Worm (Caenorhabditis elegans) whole organism, L4 larva: ENCODE measurements around the gene hmgr-1.

Experiments used
- F26F4.8 ChIP-seq: fragments of 200-800 bp; sonication (Bioruptor generic); conservative IDR thresholded peaks from 2 replicates; pipeline ENCODE4 v1.3.6; 2022; ENCODE audit warnings: missing genetic modification characterization, missing compliant biosample characterization
- F44E2.7 ChIP-seq: fragments of 200-800 bp; sonication (Bioruptor generic); IDR thresholded peaks from 2 replicates; pipeline ENCODE4 v2.1.2; 2022; ENCODE audit warnings: missing genetic modification characterization, missing compliant biosample characterization
- R02D3.7 ChIP-seq: fragments of 150-350 bp; sonication (generic microtip); optimal IDR thresholded peaks from 3 replicates; lab custom pipeline; 2014; ENCODE audit warnings: missing biosample characterization, missing genetic modification characterization
- T26A8.4 ChIP-seq: fragments of 200-800 bp; sonication (Bioruptor generic); IDR thresholded peaks from 2 replicates; pipeline ENCODE4 v1.3.6; 2022; ENCODE audit warnings: missing genetic modification characterization, missing compliant biosample characterization
- Y75B8A.6 ChIP-seq: fragments of 200-800 bp; sonication (Bioruptor generic); IDR thresholded peaks from 2 replicates; pipeline ENCODE4 v1.3.6; 2022; ENCODE audit warnings: missing genetic modification reagents, missing genetic modification characterization, missing compliant biosample characterization
- ZK337.2 ChIP-seq: fragments of 200-800 bp; sonication (Bioruptor generic); IDR thresholded peaks from 2 replicates; pipeline ENCODE4 v1.3.6; 2022; ENCODE audit warnings: missing genetic modification reagents, missing genetic modification characterization, missing compliant biosample characterization
- ZK546.5 ChIP-seq, 2 experiments: sonication (generic microtip); optimal IDR thresholded peaks; 2 replicates each; lab custom pipeline; 2017; ENCODE audit warnings: missing biosample characterization in 2 of 2, missing genetic modification characterization in 2 of 2
- arid-1 ChIP-seq: fragments of 200-800 bp; sonication (Bioruptor generic); conservative IDR thresholded peaks from 2 replicates; pipeline ENCODE4 v1.3.6; 2022; ENCODE audit warnings: missing genetic modification reagents, missing genetic modification characterization, missing compliant biosample characterization
- ceh-20 ChIP-seq: fragments of 200-800 bp; sonication (Bioruptor generic); IDR thresholded peaks from 2 replicates; pipeline ENCODE4 v1.3.6; 2022; ENCODE audit warnings: missing genetic modification reagents, missing genetic modification characterization, missing compliant biosample characterization
- ceh-28 ChIP-seq: fragments of 150-350 bp; optimal IDR thresholded peaks from 2 replicates; lab custom pipeline; 2014; ENCODE audit warnings: missing biosample characterization, missing genetic modification reagents, missing genetic modification characterization
- ceh-82 ChIP-seq: sonication (generic microtip); optimal IDR thresholded peaks from 2 replicates; lab custom pipeline; 2017; ENCODE audit warnings: missing biosample characterization, missing genetic modification characterization
- ctbp-1 ChIP-seq: fragments of 200-800 bp; sonication (Bioruptor generic); IDR thresholded peaks from 2 replicates; pipeline ENCODE4 v1.3.6; 2022; ENCODE audit warnings: missing genetic modification reagents, missing genetic modification characterization, missing compliant biosample characterization
- daf-12 ChIP-seq: fragments of 150-350 bp; optimal IDR thresholded peaks from 2 replicates; lab custom pipeline; 2014; ENCODE audit warnings: missing biosample characterization, missing genetic modification reagents, missing genetic modification characterization
- daf-19 ChIP-seq: fragments of 200-800 bp; sonication (Bioruptor generic); conservative IDR thresholded peaks from 2 replicates; pipeline ENCODE4 v1.3.6; 2022; ENCODE audit warnings: missing genetic modification characterization, missing compliant biosample characterization
- dmd-6 ChIP-seq: fragments of 200-800 bp; sonication (Bioruptor generic); IDR thresholded peaks from 2 replicates; pipeline ENCODE4 v1.3.6; 2022; ENCODE audit warnings: missing genetic modification reagents, missing genetic modification characterization, missing compliant biosample characterization
- dmd-8 ChIP-seq: fragments of 200-800 bp; sonication (Bioruptor generic); IDR thresholded peaks from 2 replicates; pipeline ENCODE4 v1.3.6; 2022; ENCODE audit warnings: missing genetic modification characterization, missing compliant biosample characterization
- dmd-9 ChIP-seq: fragments of 200-800 bp; sonication (Bioruptor generic); IDR thresholded peaks from 2 replicates; pipeline ENCODE4 v1.3.6; 2022; ENCODE audit warnings: missing genetic modification reagents, missing genetic modification characterization, missing compliant biosample characterization
- dve-1 ChIP-seq: sonication (generic microtip); optimal IDR thresholded peaks from 2 replicates; lab custom pipeline; 2017; ENCODE audit warnings: antibody characterized with exemption, mild to moderate bottlenecking, missing genetic modification characterization, missing compliant biosample characterization; ENCODE audit not compliant: insufficient read depth
- egl-43 ChIP-seq: fragments of 200-800 bp; sonication (Bioruptor generic); IDR thresholded peaks from 2 replicates; pipeline ENCODE4 v1.3.6; 2022; ENCODE audit warnings: missing genetic modification reagents, missing genetic modification characterization, missing compliant biosample characterization
- fkh-10 ChIP-seq: fragments of 150-350 bp; optimal IDR thresholded peaks from 2 replicates; lab custom pipeline; 2014; ENCODE audit warnings: missing biosample characterization, missing genetic modification reagents, missing genetic modification characterization
- fos-1 ChIP-seq: fragments of 150-350 bp; optimal IDR thresholded peaks from 2 replicates; lab custom pipeline; 2014; ENCODE audit warnings: missing biosample characterization, missing genetic modification characterization
- hlh-11 ChIP-seq: fragments of 200-800 bp; sonication (Bioruptor generic); optimal IDR thresholded peaks from 2 replicates; lab custom pipeline; 2018; ENCODE audit warnings: mild to moderate bottlenecking, missing genetic modification characterization, missing compliant biosample characterization
- hlh-30 ChIP-seq: sonication (generic microtip); optimal IDR thresholded peaks from 2 replicates; lab custom pipeline; 2017; ENCODE audit warnings: antibody characterized with exemption, mild to moderate bottlenecking, missing genetic modification characterization, missing compliant biosample characterization; ENCODE audit not compliant: insufficient read depth
- hmg-1.1 ChIP-seq: fragments of 200-800 bp; sonication (Bioruptor generic); IDR thresholded peaks from 2 replicates; pipeline ENCODE4 v1.3.6; 2022; ENCODE audit warnings: missing genetic modification reagents, missing genetic modification characterization, missing compliant biosample characterization
- jun-1 ChIP-seq: fragments of 150-350 bp; optimal IDR thresholded peaks from 2 replicates; lab custom pipeline; 2014; ENCODE audit warnings: missing biosample characterization, missing genetic modification reagents, missing genetic modification characterization
- lin-1 ChIP-seq: fragments of 200-800 bp; sonication (Bioruptor generic); IDR thresholded peaks from 2 replicates; pipeline ENCODE4 v1.3.6; 2022; ENCODE audit warnings: missing genetic modification reagents, missing genetic modification characterization, missing compliant biosample characterization
- lin-13 ChIP-seq: fragments of 150-350 bp; optimal IDR thresholded peaks from 2 replicates; lab custom pipeline; 2014; ENCODE audit warnings: missing biosample characterization, missing genetic modification reagents, missing genetic modification characterization
- lin-29 ChIP-seq: fragments of 200-800 bp; sonication (Bioruptor generic); IDR thresholded peaks from 2 replicates; pipeline ENCODE4 v1.3.6; 2022; ENCODE audit warnings: missing genetic modification reagents, missing genetic modification characterization, missing compliant biosample characterization
- lin-38 ChIP-seq: fragments of 200-800 bp; sonication (Bioruptor generic); IDR thresholded peaks from 2 replicates; pipeline ENCODE4 v1.3.6; 2022; ENCODE audit warnings: missing genetic modification reagents, missing genetic modification characterization, missing compliant biosample characterization
- mdt-29 ChIP-seq: fragments of 200-800 bp; sonication (Bioruptor generic); IDR thresholded peaks from 2 replicates; pipeline ENCODE4 v1.3.6; 2022; ENCODE audit warnings: missing genetic modification reagents, missing genetic modification characterization, missing compliant biosample characterization
- mes-2 ChIP-seq: sonication (generic microtip); optimal IDR thresholded peaks from 2 replicates; lab custom pipeline; 2016; ENCODE audit warnings: missing genotype, mild to moderate bottlenecking, missing genetic modification characterization, missing compliant biosample characterization; ENCODE audit not compliant: poor library complexity, severe bottlenecking
- mxl-2 ChIP-seq: fragments of 200-800 bp; sonication (Bioruptor generic); conservative IDR thresholded peaks from 2 replicates; pipeline ENCODE4 v1.3.6; 2022; ENCODE audit warnings: missing genetic modification reagents, missing genetic modification characterization, missing compliant biosample characterization
- nhr-10 ChIP-seq: fragments of 150-350 bp; optimal IDR thresholded peaks from 2 replicates; lab custom pipeline; 2014; ENCODE audit warnings: missing biosample characterization, missing genetic modification characterization
- nhr-102 ChIP-seq: sonication (generic microtip); optimal IDR thresholded peaks from 2 replicates; lab custom pipeline; 2016; ENCODE audit warnings: mild to moderate bottlenecking, missing genetic modification characterization, moderate library complexity, missing compliant biosample characterization
- nhr-11 ChIP-seq: fragments of 150-350 bp; optimal IDR thresholded peaks from 2 replicates; lab custom pipeline; 2014; ENCODE audit warnings: missing biosample characterization, missing genetic modification characterization
- nhr-28 ChIP-seq: fragments of 150-350 bp; optimal IDR thresholded peaks from 2 replicates; lab custom pipeline; 2014; ENCODE audit warnings: missing biosample characterization, missing genetic modification characterization
- nhr-41 ChIP-seq: fragments of 200-800 bp; sonication (Bioruptor generic); IDR thresholded peaks from 2 replicates; pipeline ENCODE4 v1.3.6; 2022; ENCODE audit warnings: missing genetic modification reagents, missing genetic modification characterization, missing compliant biosample characterization
- nhr-6 ChIP-seq: fragments of 150-350 bp; optimal IDR thresholded peaks from 2 replicates; lab custom pipeline; 2014; ENCODE audit warnings: missing biosample characterization, missing genetic modification characterization
- pha-4 ChIP-seq, 2 experiments: fragments of 150-350 bp in 1 of 2; fragments of 200-800 bp in 1 of 2; sonication (Bioruptor generic) in 1 of 2; IDR thresholded peaks in 1 of 2; optimal IDR thresholded peaks in 1 of 2; 2 replicates each; pipeline versions ENCODE4 v1.3.6 to Lab custom; 2014 to 2022; ENCODE audit warnings: missing genetic modification characterization in 2 of 2, missing genetic modification reagents in 2 of 2, missing biosample characterization in 1 of 2, missing compliant biosample characterization in 1 of 2
- php-3 ChIP-seq: fragments of 200-800 bp; sonication (Bioruptor generic); IDR thresholded peaks from 2 replicates; pipeline ENCODE4 v1.3.6; 2022; ENCODE audit warnings: missing genetic modification reagents, missing genetic modification characterization, missing compliant biosample characterization
- pqm-1 ChIP-seq: sonication (generic microtip); optimal IDR thresholded peaks from 2 replicates; lab custom pipeline; 2017; ENCODE audit warnings: missing biosample characterization, missing genetic modification characterization
- rbr-2 ChIP-seq: sonication (generic microtip); optimal IDR thresholded peaks from 2 replicates; lab custom pipeline; 2016; ENCODE audit warnings: missing genotype, missing genetic modification characterization, missing compliant biosample characterization
- set-16 ChIP-seq: fragments of 200-800 bp; sonication (Bioruptor generic); IDR thresholded peaks from 2 replicates; pipeline ENCODE4 v1.3.6; 2022; ENCODE audit warnings: missing genetic modification reagents, missing genetic modification characterization, missing compliant biosample characterization
- tra-1 ChIP-seq: fragments of 200-800 bp; sonication (Bioruptor generic); IDR thresholded peaks from 2 replicates; pipeline ENCODE4 v1.3.6; 2022; ENCODE audit warnings: missing genetic modification reagents, missing genetic modification characterization, missing compliant biosample characterization
- zag-1 ChIP-seq: fragments of 150-350 bp; optimal IDR thresholded peaks from 2 replicates; lab custom pipeline; 2014; ENCODE audit warnings: missing biosample characterization, missing genetic modification characterization
- zfp-2 ChIP-seq: sonication (generic microtip); optimal IDR thresholded peaks from 2 replicates; lab custom pipeline; 2016; ENCODE audit warnings: mild to moderate bottlenecking, missing genetic modification characterization, missing compliant biosample characterization
- zip-11 ChIP-seq: fragments of 200-800 bp; sonication (Bioruptor generic); IDR thresholded peaks from 2 replicates; pipeline ENCODE4 v1.3.6; 2022; ENCODE audit warnings: missing genetic modification characterization, missing compliant biosample characterization

Gene hmgr-1

ce11 chrIII:7333906-7334531 lies 25.3 kb upstream of the hmgr-1 start:
- peak; percentile 28 for TF ChIP-seq hlh-30 (tag; lab: Kevin White, UChicago)
- TF ChIP-seq set-16 (GFP tag; lab: Robert Waterston, UW): 0 out of 2 replicates have a peak, but pooled peaks have one; percentile 21
- TF ChIP-seq hlh-11 (tag; lab: Kevin White, UChicago): peak; percentile 11
- TF ChIP-seq tra-1 (GFP tag; lab: Robert Waterston, UW): 0 out of 2 replicates have a peak, but pooled peaks have one; percentile 37
- TF ChIP-seq ctbp-1 (GFP tag; lab: Robert Waterston, UW): 0 out of 2 replicates have a peak, but pooled peaks have one; percentile 34
- TF ChIP-seq dmd-6 (GFP tag; lab: Robert Waterston, UW): peak; percentile 48
- peak; percentile 15 for TF ChIP-seq nhr-28

- TF ChIP-seq dve-1 (tag; lab: Kevin White, UChicago) (peak; percentile 90), nhr-102 (tag; lab: Kevin White, UChicago) (peak; percentile 72), pha-4 (GFP tag; IDR thresholded peaks at IDR 0.05; lab: Robert Waterston, UW) (0 out of 2 replicates have a peak, but pooled peaks have one; percentile 66), pha-4 (tag; optimal IDR thresholded peaks at IDR 0.05; lab: Kevin White, UChicago) (peak; percentile 71), ceh-28 (no peak), zip-11 (GFP tag; lab: Robert Waterston, UW) (no peak), jun-1 (no peak), dmd-8 (GFP tag; lab: Robert Waterston, UW) (no peak), ZK546.5 (tag; optimal IDR thresholded peaks at IDR 0.05; lab: Kevin White, UChicago) (no peak), F44E2.7 (no peak), zfp-2 (no peak), rbr-2 (tag; lab: Kevin White, UChicago) (peak; percentile 69), ceh-20 (peak; percentile 82), nhr-41 (GFP tag; lab: Robert Waterston, UW) (no peak), F26F4.8 (GFP tag; lab: Robert Waterston, UW) (no peak), arid-1 (GFP tag; lab: Robert Waterston, UW) (peak; percentile 64; the same call in 1 of the 2 replicates), ZK337.2 (GFP tag; lab: Robert Waterston, UW) (no peak), nhr-11 (tag; lab: Kevin White, UChicago) (peak; percentile 89), dmd-9 (GFP tag; lab: Robert Waterston, UW) (no peak), daf-12 (tag; lab: Kevin White, UChicago) (no peak), lin-13 (GFP tag; lab: Kevin White, UChicago) (peak; percentile 35), php-3 (GFP tag; lab: Robert Waterston, UW) (no peak), ceh-82 (tag; lab: Kevin White, UChicago) (no peak), fkh-10 (GFP tag; lab: Kevin White, UChicago) (no peak), lin-38 (GFP tag; lab: Robert Waterston, UW) (peak; percentile 58), zag-1 (tag; lab: Kevin White, UChicago) (no peak), mes-2 (tag; lab: Kevin White, UChicago) (peak; percentile 77), egl-43 (GFP tag; lab: Robert Waterston, UW) (0 out of 2 replicates have a peak, but pooled peaks have one; percentile 5), nhr-28 (peak; percentile 90), nhr-6 (tag; lab: Kevin White, UChicago) (peak; percentile 55), R02D3.7 (tag; lab: Kevin White, UChicago) (no peak), fos-1 (tag; lab: Kevin White, UChicago) (no peak), pqm-1 (peak; percentile 26), daf-19 (GFP tag; lab: Robert Waterston, UW) (no peak), hmg-1.1 (GFP tag; lab: Robert Waterston, UW) (peak; percentile 84), mxl-2 (0 out of 2 replicates have a peak, but pooled peaks have one; percentile 18), mdt-29 (peak; percentile 85), lin-1 (GFP tag; lab: Robert Waterston, UW) (0 out of 2 replicates have a peak, but pooled peaks have one; percentile 36), lin-29 (peak; percentile 45; the same call in 1 of the 2 replicates), T26A8.4 (GFP tag; lab: Robert Waterston, UW) (peak; percentile 73), Y75B8A.6 (GFP tag; lab: Robert Waterston, UW) (no peak), dmd-6 (GFP tag; lab: Robert Waterston, UW) (peak; percentile 89), nhr-10 (tag; lab: Kevin White, UChicago) (no peak)
Measured at ce11 chrIII:7335220-7335619, 24.1 kb upstream of the hmgr-1 start, which contains the start of gene F56C9.10. F56C9.10 (minus strand) TSS chrIII:7335316.
